Worm (Caenorhabditis elegans) whole organism, L4/young adult: ENCODE results near the gene sru-31.

Experiments
- W03F9.2 ChIP-seq: fragments of 150-350 bp; optimal IDR thresholded peaks from 2 replicates; lab custom pipeline; 2014; ENCODE audit warnings: missing biosample characterization, missing genetic modification characterization
- dao-5 ChIP-seq: sonication (generic microtip); optimal IDR thresholded peaks from 2 replicates; lab custom pipeline; 2016; ENCODE audit warnings: missing genotype, missing genetic modification characterization, moderate library complexity, missing compliant biosample characterization
- him-1 ChIP-seq: sonication (generic microtip); optimal IDR thresholded peaks from 2 replicates; lab custom pipeline; 2016; ENCODE audit warnings: missing genotype, missing genetic modification reagents, missing genetic modification characterization, missing compliant biosample characterization

DNA sequence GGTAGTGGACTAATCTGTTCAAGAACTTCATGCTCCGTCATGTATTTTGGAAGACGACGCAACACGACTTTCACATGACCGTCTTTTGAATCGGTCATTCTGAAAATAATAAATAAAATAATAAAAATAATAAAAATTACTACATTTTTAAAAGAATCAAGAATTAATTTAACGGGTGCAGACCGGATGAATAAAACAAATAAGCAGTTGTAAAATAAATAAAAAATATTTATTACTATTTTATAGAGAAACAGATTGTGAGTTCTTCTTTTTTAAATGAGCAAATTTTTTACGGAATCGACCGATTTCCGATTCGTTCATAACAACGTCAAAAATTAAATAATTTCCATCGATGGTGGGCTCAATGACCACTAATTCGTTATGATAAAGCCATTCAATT, 38.8 kb upstream of the sru-31 start, which contains the start of gene smg-4:
- TF ChIP-seq W03F9.2 (tag; lab: Kevin White, UChicago), result no peak
- TF ChIP-seq him-1 (tag; lab: Kevin White, UChicago), result no peak
- TF ChIP-seq dao-5 (tag; lab: Kevin White, UChicago), result no peak
